Fruit fly (Drosophila melanogaster): ENCODE measurements around the gene CG13032.

Gene CG13032

DNA sequence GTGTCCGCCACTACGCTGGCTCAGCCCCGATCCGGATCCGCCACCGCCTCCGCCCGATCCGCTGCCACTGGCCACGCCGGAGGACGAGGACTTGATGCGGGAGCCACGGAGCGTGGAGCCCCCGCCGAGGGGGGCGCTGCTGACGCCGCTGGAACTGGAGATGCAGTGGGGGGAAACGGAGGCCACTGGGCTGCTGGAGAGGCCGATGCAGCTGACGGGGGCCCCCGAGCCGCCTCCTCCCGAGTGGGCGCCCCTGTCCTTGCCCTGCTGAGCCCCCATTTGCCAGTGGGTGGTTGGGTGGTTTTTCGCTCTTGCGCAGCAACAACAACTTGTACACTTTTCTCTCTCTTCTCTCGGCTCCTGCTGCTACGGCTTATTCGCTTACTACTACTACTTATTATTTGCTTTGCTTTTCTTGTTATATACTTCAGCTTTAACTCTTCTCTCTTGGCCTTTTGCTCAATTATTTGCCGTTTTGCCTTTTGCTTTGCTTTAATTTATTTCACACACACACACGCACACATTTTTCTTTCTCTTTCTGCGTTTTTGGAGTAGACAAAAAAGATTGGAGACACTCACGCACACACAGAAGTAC is 26.8 kb upstream of the CG13032 start:
- TF ChIP-seq CTCF (optimal IDR thresholded peaks at IDR 0.05) (no peak), CG8478 (optimal IDR thresholded peaks at IDR 0.05) (no peak)

DNA sequence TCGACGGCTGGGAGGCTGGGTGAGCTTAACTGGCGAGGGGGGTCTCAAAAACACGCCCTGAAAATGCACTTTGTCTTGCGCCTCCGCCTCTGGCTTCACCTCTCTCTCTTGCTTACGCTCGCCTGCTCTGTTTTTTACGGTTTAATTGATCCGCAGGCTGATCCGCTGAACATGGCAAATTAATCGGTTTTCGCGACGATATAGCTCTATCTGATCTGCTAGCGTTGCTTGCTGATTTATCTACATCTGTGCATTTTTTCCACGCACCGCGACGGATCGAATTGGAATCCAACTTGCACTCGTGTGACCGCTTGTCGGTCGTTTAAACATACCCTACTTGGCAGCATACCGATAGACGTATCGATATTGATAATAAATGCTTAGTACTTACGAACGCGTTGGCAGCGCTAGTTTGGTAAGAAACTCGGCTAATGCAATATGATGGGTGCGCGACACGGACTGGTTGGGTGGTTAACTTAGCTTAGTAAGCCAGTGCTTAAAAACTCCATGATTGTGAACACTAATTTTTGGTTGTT is 26.1 kb upstream of the CG13032 start, which contains the start of gene Abl:
Gene Abl, minus strand, starts transcription at position 305 of the 536 bp plus-strand sequence.
- TF ChIP-seq CG8478 (optimal IDR thresholded peaks at IDR 0.05) (no peak), CTCF (optimal IDR thresholded peaks at IDR 0.05) (peak; percentile 76 to 78)

DNA sequence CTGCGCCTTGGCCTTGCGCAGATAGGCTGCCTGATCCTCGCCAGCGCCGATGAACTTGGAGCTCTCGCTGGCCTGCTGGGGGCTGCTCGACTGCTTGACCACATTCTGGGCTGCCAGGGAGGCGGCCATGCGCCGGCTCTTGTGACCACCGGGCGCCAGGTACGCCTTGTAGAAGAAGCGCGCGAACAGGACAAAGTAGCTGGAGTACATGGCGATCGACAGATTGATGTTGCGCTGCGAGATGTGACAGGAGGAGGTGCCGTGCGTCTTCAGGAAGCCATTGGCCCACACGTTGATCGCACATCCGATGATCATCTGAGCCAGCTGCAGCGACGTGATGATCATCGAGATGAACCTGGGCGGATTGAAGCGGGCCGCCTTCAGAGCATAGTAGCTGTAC is 23.7 kb upstream of the CG13032 start:
- TF ChIP-seq CTCF (optimal IDR thresholded peaks at IDR 0.05) (no peak), CG8478 (optimal IDR thresholded peaks at IDR 0.05) (no peak)

DNA sequence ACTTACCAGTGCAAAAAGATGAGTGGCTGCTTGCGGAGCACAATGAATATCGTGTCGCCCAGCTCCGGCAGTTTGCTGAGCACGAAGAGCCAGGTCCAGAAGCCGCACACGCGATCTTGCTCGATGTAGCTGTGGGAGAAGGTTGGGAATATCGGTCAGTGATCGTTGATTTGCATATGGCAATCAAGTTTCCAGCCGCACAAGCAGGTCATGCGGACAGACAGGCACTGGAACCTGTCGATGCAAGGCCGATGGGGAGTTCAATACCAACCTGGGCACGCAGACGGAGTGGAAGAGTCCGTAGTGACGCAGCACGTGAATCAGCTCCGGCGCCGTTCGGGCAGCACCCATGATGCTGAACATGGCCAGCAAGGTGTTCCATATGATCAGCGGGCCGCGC is 22.6 kb upstream of the CG13032 start:
- no peak for TF ChIP-seq CG8478 (optimal IDR thresholded peaks at IDR 0.05)
- no peak for TF ChIP-seq CTCF (optimal IDR thresholded peaks at IDR 0.05)

DNA sequence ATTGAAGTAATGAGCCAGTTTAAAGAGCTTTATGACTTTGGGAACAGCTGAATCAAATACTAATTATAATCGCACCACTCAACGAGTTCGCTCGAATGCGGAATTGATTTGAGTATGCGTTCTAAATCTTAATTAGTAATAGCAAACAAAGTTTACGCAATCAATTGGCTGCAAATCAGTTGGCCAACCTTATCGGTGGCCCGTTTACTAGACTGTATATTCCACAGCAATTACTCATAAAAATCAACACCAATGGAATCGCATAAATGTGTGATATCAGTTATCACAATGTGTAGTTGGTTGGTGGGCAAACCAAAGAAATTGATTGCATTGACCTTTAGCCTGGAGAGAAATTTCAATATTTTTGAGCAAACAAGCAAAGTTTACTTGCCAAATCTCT is 21.2 kb upstream of the CG13032 start:
- TF ChIP-seq CG8478 (optimal IDR thresholded peaks at IDR 0.05) (no peak), CTCF (optimal IDR thresholded peaks at IDR 0.05) (no peak)

DNA sequence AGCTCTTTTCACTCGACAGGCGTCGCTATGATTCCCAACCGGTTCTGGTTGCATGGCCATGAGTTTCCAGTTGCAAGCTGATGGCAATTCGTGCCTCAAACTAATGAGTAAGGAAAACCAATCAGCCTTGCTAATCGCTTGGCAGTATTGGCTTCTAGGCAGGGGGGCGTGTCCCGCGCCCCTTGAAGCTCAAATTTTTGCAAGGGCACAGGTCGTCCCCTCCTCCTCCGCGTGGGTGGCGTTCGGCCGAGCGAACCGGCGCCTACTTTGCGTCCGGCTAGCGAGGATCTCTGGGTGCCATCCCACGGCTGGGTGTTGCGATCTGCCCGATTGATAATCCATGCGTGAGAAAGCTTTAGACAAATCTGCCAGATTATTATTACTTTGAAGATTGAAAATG is 20.1 kb upstream of the CG13032 start:
- TF ChIP-seq CG8478 (optimal IDR thresholded peaks at IDR 0.05) (no peak), CTCF (optimal IDR thresholded peaks at IDR 0.05) (no peak)

DNA sequence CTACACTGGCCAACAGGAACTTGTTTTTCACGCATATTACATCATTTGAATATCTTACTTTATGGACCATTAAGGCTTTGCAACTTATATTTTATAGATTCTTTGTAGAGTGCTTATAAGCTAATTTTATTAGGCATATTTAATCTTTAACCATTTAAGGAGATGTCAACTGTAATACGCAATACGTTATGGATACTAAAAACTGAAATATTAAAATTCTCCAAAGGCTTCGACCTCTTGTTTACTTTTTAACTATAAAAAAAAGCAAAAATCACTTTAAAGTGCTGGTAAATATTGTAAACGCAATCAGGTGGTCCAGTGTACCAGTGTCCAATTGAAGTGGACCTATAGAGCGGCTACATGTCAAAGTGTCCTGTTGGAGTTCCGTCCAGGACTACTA is 16.8 kb upstream of the CG13032 start:
- TF ChIP-seq CG8478 (optimal IDR thresholded peaks at IDR 0.05) = no peak

DNA sequence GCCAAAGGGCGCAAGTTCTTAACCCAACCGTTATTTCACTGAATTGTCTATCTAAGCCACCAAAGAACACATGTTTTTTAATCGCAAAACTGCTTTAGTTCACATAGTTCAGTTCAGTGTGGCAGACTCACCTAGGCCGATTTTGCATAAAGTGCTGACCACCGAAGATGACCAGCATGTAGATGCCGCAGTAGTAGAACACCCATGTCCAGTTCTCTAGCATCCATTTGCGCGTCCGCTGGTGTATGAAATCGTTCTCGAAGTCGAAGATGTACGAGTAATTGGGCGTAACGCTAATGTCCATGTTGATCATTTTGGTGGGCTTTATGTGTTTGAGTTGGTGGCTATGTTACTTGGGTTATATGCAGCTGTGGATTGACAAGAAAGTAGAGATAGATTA is 14.7 kb upstream of the CG13032 start:
- TF ChIP-seq CTCF (optimal IDR thresholded peaks at IDR 0.05) (no peak), CG8478 (optimal IDR thresholded peaks at IDR 0.05) (no peak)

DNA sequence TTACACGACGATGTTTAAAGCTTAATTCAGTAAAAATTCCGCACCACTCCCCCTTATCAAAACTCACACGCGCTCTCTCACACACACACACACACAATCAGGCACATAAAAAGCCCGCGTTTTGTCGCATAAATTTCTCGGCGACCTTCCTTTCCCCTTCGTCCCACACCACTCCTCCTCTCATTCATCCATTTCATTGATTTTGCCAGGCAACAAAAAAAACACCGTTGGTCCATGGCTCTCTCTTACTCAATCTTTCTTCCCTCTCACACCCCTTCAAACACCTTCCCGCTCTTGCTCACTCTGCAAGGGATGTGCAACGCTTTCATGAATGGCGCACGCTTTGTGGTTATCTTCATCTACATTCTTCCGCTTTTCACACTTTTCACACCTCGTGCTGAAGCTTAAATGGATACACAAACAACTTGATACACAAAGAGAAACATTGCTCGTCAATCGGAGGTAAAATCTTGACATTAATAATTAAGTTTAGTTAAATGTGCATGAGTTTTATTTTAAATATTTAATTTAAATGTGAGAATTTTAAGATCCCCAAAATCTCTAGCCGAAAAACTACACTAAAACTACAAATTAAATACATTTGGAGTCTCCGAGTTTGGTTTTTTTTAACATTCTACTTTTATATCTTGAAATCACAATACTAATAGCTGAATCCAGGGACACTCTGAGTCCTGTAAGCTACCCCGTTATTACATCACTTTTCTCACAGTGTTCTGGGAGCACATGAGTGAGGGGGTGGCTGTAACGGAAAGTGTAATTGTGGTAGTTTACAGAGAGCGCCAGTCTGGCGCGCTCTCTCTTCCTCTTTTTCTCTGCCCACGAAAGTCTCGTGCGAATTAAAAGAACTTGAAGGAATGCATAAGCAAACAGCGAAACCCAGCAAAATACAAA is 13.5 kb upstream of the CG13032 start:
- TF ChIP-seq CTCF (optimal IDR thresholded peaks at IDR 0.05) = no peak
- TF ChIP-seq CG8478 (optimal IDR thresholded peaks at IDR 0.05) = no peak

DNA sequence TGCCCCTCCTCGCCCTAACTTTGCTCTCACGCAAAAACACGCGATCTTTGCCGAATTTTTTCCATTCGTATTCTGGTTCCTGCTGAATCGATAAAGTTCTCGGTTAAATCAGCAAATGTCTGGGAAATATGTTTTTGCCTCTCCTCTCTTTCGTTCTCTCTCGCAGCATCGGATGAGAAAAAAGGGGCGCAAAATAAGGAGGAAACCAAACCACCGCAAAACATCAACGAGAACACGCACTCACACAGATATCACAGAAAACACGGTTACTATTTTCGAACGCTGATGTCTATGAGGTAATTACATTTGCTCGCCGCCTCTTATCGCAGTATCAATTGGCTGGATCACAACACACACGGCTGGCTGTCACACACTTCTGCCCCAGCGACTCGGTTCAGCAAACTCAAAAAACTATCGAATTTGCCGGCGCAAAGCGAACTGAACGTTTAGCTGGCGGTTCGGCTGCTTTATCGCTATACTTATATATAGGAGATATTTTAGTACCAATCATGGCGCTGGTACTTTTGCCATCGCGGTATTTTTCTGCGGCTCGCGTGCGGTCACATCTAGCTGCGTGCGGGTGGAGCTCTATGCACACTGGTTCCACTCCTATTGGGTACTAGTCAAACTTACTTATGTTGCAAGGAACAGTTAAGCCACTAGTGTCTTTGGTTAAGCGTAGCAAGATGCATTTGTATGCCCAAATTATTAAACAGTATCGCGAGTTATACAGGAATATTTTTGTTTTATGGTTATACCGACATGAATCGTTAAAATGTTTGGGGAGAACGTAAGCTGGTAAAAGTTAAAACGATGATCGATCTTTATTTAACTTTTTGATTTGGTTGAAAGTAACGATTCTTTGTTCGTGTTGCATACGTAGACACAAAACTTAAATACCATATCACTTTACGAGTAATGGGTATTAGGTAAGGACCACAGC is 12.3 kb upstream of the CG13032 start, which contains the start of gene Baldspot:
Gene Baldspot, minus strand, starts transcription at position 449 of the 943 bp plus-strand sequence.
- peak in 1 of 2 experiments; percentile 50 for TF ChIP-seq CTCF (optimal IDR thresholded peaks at IDR 0.05)
- TF ChIP-seq CG8478 (optimal IDR thresholded peaks at IDR 0.05) = no peak

DNA sequence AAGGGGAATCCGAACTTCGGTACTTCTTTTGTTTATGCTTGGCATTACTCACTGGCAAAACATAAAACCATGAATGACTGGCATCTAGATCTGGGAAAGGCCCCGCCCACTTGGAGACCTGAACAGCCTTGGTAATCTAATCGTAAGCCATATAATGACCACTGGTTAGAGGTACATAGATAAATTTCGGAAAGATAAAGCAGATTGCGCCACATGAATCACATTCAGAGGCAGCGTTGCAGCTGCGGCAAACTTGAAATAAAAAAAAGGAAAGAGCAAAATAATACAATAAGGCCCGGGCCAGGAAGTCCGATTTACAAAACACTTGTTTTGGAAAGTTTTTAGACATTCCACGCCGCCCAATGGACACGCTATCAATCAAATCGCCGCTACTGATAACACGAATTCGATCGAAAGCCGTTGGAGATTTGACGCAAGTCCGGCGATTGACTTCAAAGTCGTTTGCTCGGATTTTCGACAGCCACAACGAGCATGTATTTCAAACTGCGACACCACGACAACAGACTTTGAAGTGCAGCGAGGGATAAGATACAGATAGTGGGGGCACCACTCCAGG is 9.5 kb upstream of the CG13032 start:
- TF ChIP-seq CTCF (optimal IDR thresholded peaks at IDR 0.05) (no peak), CG8478 (optimal IDR thresholded peaks at IDR 0.05) (no peak)

DNA sequence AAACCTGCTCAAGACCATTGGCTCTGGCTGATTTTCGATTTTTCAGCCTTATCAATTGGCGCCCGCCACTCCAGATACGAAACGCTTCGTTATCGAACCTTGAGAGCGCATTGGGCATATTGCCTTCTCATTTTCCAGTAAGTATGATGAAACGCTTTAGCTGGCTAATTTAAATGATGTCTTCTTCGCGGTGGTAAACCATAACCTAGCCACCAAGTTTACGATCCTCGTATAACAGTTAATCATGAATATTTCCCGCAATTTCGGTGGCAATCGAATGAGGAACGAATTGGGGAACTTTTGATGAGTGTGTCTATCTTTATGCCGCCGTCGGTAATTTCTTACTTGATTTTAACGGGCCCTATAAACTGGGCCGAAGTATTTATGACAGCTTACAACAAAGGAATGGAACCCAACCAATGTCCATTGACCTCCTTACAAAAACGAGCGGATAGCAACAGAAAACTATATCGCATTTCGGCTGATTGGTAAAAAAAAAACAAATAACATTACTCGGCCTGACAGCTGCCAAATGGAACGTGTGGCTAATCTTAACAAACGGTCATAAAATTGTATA is 7.2 kb upstream of the CG13032 start:
- TF ChIP-seq CG8478 (optimal IDR thresholded peaks at IDR 0.05) (no peak), CTCF (optimal IDR thresholded peaks at IDR 0.05) (no peak)

DNA sequence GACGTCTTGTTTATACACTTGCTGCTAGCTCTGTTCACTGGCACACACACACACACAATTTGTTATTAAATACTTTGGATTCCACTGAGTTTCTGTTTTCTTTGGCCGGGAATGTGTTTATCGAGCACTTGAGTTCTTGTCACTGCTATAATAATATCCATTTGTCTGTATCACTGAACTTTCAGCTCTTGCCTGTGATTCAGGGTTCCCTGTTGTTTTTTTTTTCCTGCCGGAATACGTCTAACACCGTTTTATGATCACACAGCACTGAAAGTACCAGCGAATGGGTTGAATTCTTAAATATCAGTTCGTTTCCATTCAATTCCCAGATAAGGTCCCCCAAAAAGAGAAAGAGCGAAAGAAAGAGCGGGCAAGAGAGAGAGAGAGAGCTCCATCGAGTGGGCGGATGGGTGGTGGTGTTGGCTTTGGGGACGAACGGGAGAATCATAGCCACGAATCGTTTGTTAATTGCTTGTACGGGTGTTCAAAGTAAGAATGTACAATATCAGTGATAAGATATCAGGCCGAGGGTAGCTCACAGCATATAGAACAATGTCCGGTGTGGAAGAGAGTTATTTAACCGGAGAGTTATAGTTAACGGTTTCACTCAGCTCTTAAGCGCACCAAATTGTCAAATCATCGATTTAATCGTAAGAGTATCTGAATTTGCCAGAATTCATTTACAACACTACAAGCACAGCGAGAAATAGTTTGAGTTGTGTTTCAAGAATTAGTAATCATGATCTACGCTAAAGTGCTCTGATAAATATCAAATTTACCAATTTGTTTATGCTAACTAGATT is 5.9 kb upstream of the CG13032 start, which contains the start of gene Galphaf:
Gene Galphaf, minus strand, starts transcription at position 272 of the 803 bp plus-strand sequence.
- TF ChIP-seq CG8478 (optimal IDR thresholded peaks at IDR 0.05) (no peak), CTCF (optimal IDR thresholded peaks at IDR 0.05) (no peak)

Data from S2 (cell line).